Worm (Caenorhabditis elegans): ENCODE results near the gene F55G11.2.

The F55G11.2 gene

DNA sequence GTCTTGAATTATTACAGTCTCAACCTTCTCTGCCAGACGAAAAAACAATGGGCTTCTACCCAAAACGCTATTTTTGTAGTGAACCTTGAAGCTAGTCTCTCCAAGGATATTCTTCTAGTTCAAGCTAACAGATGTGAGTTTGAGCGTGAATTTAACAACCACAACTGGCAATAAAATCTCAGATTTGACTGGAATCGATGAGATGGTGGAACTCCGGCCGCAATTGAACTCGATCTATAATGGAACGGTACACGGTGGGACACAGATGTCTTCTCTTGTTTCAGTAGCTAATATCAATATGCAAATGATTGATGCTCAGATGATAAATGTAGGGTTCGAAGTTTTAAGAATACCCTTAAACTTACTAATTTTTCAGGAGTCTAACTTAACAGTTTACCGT lies 8.6 kb upstream of the F55G11.2 start:
- no peak for TF ChIP-seq lsy-2 (tag; optimal IDR thresholded peaks at IDR 0.05)
- TF ChIP-seq elt-2 (tag; optimal IDR thresholded peaks at IDR 0.05): no peak
- no peak for TF ChIP-seq nhr-11 (tag; optimal IDR thresholded peaks at IDR 0.05)
- no peak for TF ChIP-seq nhr-84 (tag; optimal IDR thresholded peaks at IDR 0.05)
- TF ChIP-seq lir-3 (tag; optimal IDR thresholded peaks at IDR 0.05; ENCODE audit: poor library complexity): no peak
- no peak for TF ChIP-seq ceh-63 (GFP tag; optimal IDR thresholded peaks at IDR 0.05)
- TF ChIP-seq sox-4 (tag; optimal IDR thresholded peaks at IDR 0.05): no peak

DNA sequence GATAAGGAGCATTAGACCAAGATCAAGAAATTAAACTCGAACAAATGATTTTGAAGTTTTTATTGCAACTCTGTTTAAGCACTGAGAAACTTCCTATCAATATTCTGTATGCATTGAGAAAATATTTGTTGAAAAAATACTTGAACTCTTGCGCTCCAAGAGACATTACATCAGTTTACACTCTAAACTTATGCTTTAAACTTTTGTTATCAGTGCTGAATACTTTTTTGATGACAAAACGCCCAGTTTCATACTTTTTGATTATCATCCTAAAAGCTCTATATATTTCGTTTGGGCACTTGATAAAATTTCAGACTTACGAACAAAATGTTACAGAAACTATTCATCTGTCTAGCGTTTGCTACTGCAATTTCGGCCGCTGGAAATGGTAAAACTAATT lies 6.9 kb upstream of the F55G11.2 start, which contains the start of gene dod-17:
Gene dod-17 (plus strand): TSS at position 323 of the 400 bp plus-strand sequence.
- TF ChIP-seq nhr-77 (tag; optimal IDR thresholded peaks at IDR 0.05) (no peak), elt-2 (tag; optimal IDR thresholded peaks at IDR 0.05) (peak; percentile 40)

- TF ChIP-seq pag-3 (tag; optimal IDR thresholded peaks at IDR 0.05; ENCODE audit: borderline replicate concordance, insufficient read depth): no peak
- TF ChIP-seq elt-2 (tag; optimal IDR thresholded peaks at IDR 0.05): peak; percentile 77
These were observed 4.2 kb upstream of the F55G11.2 start, which contains the start of gene F55G11.4 for ce11 chrIV:12973336-12973735. TSS of gene F55G11.4 (plus strand) at chrIV:12973624.

ce11 chrIV:12972780-12973179 lies 3.7 kb upstream of the F55G11.2 start:
- TF ChIP-seq rnt-1 (tag; optimal IDR thresholded peaks at IDR 0.05): no peak
- no peak for TF ChIP-seq nhr-90 (tag; optimal IDR thresholded peaks at IDR 0.05; ENCODE audit: poor library complexity)
- no peak for TF ChIP-seq sup-37 (GFP tag; optimal IDR thresholded peaks at IDR 0.05)
- TF ChIP-seq unc-62 (GFP tag; optimal IDR thresholded peaks at IDR 0.05): no peak
- TF ChIP-seq C04F5.9 (tag; optimal IDR thresholded peaks at IDR 0.05): no peak
- no peak for TF ChIP-seq nhr-28 (tag; optimal IDR thresholded peaks at IDR 0.05)
- no peak for TF ChIP-seq Y116A8C.19 (tag; optimal IDR thresholded peaks at IDR 0.05; ENCODE audit: borderline replicate concordance)
- TF ChIP-seq aly-2 (tag; optimal IDR thresholded peaks at IDR 0.05): no peak
- no peak for TF ChIP-seq pqm-1 (tag; optimal IDR thresholded peaks at IDR 0.05)
- no peak for TF ChIP-seq zip-4 (GFP tag; optimal IDR thresholded peaks at IDR 0.05)
- TF ChIP-seq mdl-1 (tag; optimal IDR thresholded peaks at IDR 0.05): no peak

- TF ChIP-seq mab-9 (GFP tag; IDR thresholded peaks at IDR 0.05) (no peak), elt-2 (tag; optimal IDR thresholded peaks at IDR 0.05) (peak; percentile 93)
These were observed 3.0 kb upstream of the F55G11.2 start for ce11 chrIV:12971994-12972520.

DNA sequence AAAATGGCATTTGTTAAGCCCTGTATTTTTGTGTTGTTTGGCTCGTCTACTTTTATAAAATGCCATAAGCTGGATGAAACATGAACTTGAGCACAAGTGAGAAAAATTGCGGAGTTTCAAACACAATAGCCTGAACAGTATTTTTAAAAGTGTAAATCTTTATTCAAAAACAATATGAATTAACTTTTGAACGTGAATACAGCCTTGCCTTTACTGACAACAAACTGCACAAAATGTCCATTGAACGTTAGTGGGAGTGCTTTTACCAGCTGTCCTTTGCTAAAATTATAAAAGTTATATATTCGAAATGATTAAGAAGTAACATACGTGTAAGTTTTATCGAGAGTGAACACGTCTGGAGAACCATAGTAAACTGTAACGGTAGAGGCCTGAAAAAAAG lies 1.8 kb downstream of the F55G11.2 start:
- TF ChIP-seq nhr-47 (tag; optimal IDR thresholded peaks at IDR 0.05) (no peak), ceh-63 (GFP tag; optimal IDR thresholded peaks at IDR 0.05) (no peak), ets-5 (GFP tag; IDR thresholded peaks at IDR 0.05) (no peak)

DNA sequence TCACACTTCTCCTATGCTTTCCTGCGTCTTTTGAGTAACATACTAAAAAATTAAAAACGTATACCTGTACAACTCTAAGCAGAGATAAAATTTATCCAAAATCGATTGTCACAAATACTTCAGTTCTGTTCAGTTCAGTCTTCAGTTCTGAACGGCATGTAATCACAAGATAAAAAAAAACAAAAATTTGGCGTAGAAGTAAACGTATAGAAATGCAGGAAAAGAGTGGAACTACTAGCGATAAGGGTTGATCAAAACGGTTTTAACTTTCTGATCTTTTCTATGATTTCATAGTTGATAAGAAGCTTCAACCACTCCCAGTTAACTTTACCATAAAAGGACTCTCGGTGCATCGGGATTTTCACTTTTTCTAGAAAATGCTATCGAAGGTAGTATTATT lies 4.0 kb downstream of the F55G11.2 start, which contains the start of gene dod-22:
Gene dod-22 (plus strand): TSS at position 301 of the 400 bp plus-strand sequence.
- TF ChIP-seq ceh-63 (GFP tag; optimal IDR thresholded peaks at IDR 0.05): no peak
- no peak for TF ChIP-seq lsy-2 (tag; optimal IDR thresholded peaks at IDR 0.05)
- TF ChIP-seq nhr-85 (tag): no peak
- TF ChIP-seq ceh-88 (GFP tag; IDR thresholded peaks at IDR 0.05): no peak
- TF ChIP-seq vab-15 (tag; optimal IDR thresholded peaks at IDR 0.05): no peak
- TF ChIP-seq fkh-10 (GFP tag; optimal IDR thresholded peaks at IDR 0.05): no peak
- no peak for TF ChIP-seq unc-86 (tag; optimal IDR thresholded peaks at IDR 0.05)
- TF ChIP-seq ceh-82 (tag; optimal IDR thresholded peaks at IDR 0.05): no peak
- no peak for TF ChIP-seq snu-23 (GFP tag; optimal IDR thresholded peaks at IDR 0.05)
- TF ChIP-seq elt-3 (tag; optimal IDR thresholded peaks at IDR 0.05): no peak
- TF ChIP-seq lin-15B (tag; optimal IDR thresholded peaks at IDR 0.05): no peak
- no peak for TF ChIP-seq nhr-90 (tag; optimal IDR thresholded peaks at IDR 0.05; ENCODE audit: poor library complexity)
- TF ChIP-seq skn-1 (tag; optimal IDR thresholded peaks at IDR 0.05): no peak
- no peak for TF ChIP-seq mab-9 (GFP tag; IDR thresholded peaks at IDR 0.05)
- no peak for TF ChIP-seq egl-27 (tag; optimal IDR thresholded peaks at IDR 0.05)
- TF ChIP-seq tbx-2 (tag; optimal IDR thresholded peaks at IDR 0.05): no peak

All from whole organism, L1 larva.